Worm (Caenorhabditis elegans) whole organism, late embryonic: ENCODE measurements around the gene T09A5.14.

Experiments
- C08G9.2 ChIP-seq: sonication (generic microtip); optimal IDR thresholded peaks from 2 replicates; lab custom pipeline; 2016; ENCODE audit warnings: mild to moderate bottlenecking, missing genetic modification characterization, moderate library complexity, missing compliant biosample characterization
- C38D4.7 ChIP-seq: fragments of 200-800 bp; sonication (Bioruptor generic); optimal IDR thresholded peaks from 2 replicates; lab custom pipeline; 2018; ENCODE audit warnings: mild to moderate bottlenecking, missing genetic modification characterization, moderate library complexity, missing compliant biosample characterization
- F13H6.1 ChIP-seq: sonication (generic microtip); optimal IDR thresholded peaks from 2 replicates; lab custom pipeline; 2016; ENCODE audit warnings: missing genetic modification characterization, missing compliant biosample characterization
- T23F11.4 ChIP-seq: fragments of 200-800 bp; sonication (Bioruptor generic); optimal IDR thresholded peaks from 2 replicates; lab custom pipeline; 2018; ENCODE audit warnings: mild to moderate bottlenecking, missing genetic modification characterization, missing compliant biosample characterization
- ahr-1 ChIP-seq: sonication (generic microtip); optimal IDR thresholded peaks from 2 replicates; lab custom pipeline; 2016; ENCODE audit warnings: missing genetic modification characterization, missing compliant biosample characterization
- ceh-14 ChIP-seq: sonication (generic microtip); optimal IDR thresholded peaks from 2 replicates; lab custom pipeline; 2016; ENCODE audit warnings: missing genotype, missing genetic modification characterization, missing compliant biosample characterization
- ceh-22 ChIP-seq: sonication (generic microtip); optimal IDR thresholded peaks from 2 replicates; lab custom pipeline; 2017; ENCODE audit warnings: missing biosample characterization, missing genetic modification characterization
- ceh-34 ChIP-seq: sonication (generic microtip); optimal IDR thresholded peaks from 2 replicates; lab custom pipeline; 2016; ENCODE audit warnings: mild to moderate bottlenecking, missing genetic modification characterization, missing compliant biosample characterization
- ceh-45 ChIP-seq: fragments of 200-800 bp; sonication (Bioruptor generic); IDR thresholded peaks from 2 replicates; pipeline ENCODE4 v1.3.6; 2022; ENCODE audit warnings: missing genetic modification reagents, missing genetic modification characterization, missing compliant biosample characterization
- ceh-48 ChIP-seq: sonication (generic microtip); optimal IDR thresholded peaks from 2 replicates; lab custom pipeline; 2016; ENCODE audit warnings: missing genetic modification characterization, inconsistent platforms, missing compliant biosample characterization
- ceh-6 ChIP-seq: fragments of 200-800 bp; sonication (Bioruptor generic); optimal IDR thresholded peaks from 2 replicates; lab custom pipeline; 2018; ENCODE audit warnings: mild to moderate bottlenecking, missing genetic modification characterization, missing compliant biosample characterization
- ceh-9 ChIP-seq: sonication (generic microtip); optimal IDR thresholded peaks from 2 replicates; lab custom pipeline; 2016; ENCODE audit warnings: mild to moderate bottlenecking, missing genetic modification characterization, inconsistent platforms, missing compliant biosample characterization
- dmd-4 ChIP-seq: sonication (generic microtip); optimal IDR thresholded peaks from 2 replicates; lab custom pipeline; 2016; ENCODE audit warnings: borderline replicate concordance, missing genetic modification characterization, missing compliant biosample characterization
- fax-1 ChIP-seq: sonication (generic microtip); optimal IDR thresholded peaks from 2 replicates; lab custom pipeline; 2016; ENCODE audit warnings: missing genotype, missing genetic modification characterization, missing compliant biosample characterization
- fkh-10 ChIP-seq: fragments of 150-350 bp; optimal IDR thresholded peaks from 2 replicates; lab custom pipeline; 2014; ENCODE audit warnings: missing biosample characterization, missing genetic modification reagents, missing genetic modification characterization
- fkh-6 ChIP-seq: sonication (generic microtip); optimal IDR thresholded peaks from 2 replicates; lab custom pipeline; 2016; ENCODE audit warnings: missing genetic modification characterization, missing compliant biosample characterization
- hlh-30 ChIP-seq: sonication (generic microtip); optimal IDR thresholded peaks from 2 replicates; lab custom pipeline; 2017; ENCODE audit warnings: antibody characterized with exemption, missing genetic modification characterization, missing compliant biosample characterization; ENCODE audit not compliant: insufficient read depth
- hlh-8 ChIP-seq: sonication (generic microtip); optimal IDR thresholded peaks from 2 replicates; lab custom pipeline; 2016; ENCODE audit warnings: missing genotype, missing genetic modification characterization, missing compliant biosample characterization
- lin-11 ChIP-seq: fragments of 200-800 bp; sonication (Bioruptor generic); optimal IDR thresholded peaks from 2 replicates; lab custom pipeline; 2018; ENCODE audit warnings: mild to moderate bottlenecking, missing genetic modification characterization, missing compliant biosample characterization
- nfya-1 ChIP-seq: sonication (generic microtip); optimal IDR thresholded peaks from 2 replicates; lab custom pipeline; 2017; ENCODE audit warnings: missing genetic modification characterization, mild to moderate bottlenecking, missing compliant biosample characterization, antibody characterized with exemption, moderate library complexity
- nhr-11 ChIP-seq: fragments of 150-350 bp; optimal IDR thresholded peaks from 2 replicates; lab custom pipeline; 2014; ENCODE audit warnings: missing biosample characterization, missing genetic modification characterization
- odd-2 ChIP-seq: sonication (generic microtip); optimal IDR thresholded peaks from 2 replicates; lab custom pipeline; 2017; ENCODE audit warnings: antibody characterized with exemption, mild to moderate bottlenecking, missing genetic modification characterization, missing compliant biosample characterization
- pax-1 ChIP-seq: fragments of 150-350 bp; optimal IDR thresholded peaks from 2 replicates; lab custom pipeline; 2014; ENCODE audit warnings: missing biosample characterization, missing genetic modification characterization
- pha-2 ChIP-seq: sonication (generic microtip); optimal IDR thresholded peaks from 2 replicates; lab custom pipeline; 2017; ENCODE audit warnings: mild to moderate bottlenecking, missing genetic modification characterization, missing compliant biosample characterization
- pha-4 ChIP-seq: fragments of 150-350 bp; optimal IDR thresholded peaks from 2 replicates; lab custom pipeline; 2018; ENCODE audit warnings: missing biosample characterization, missing genetic modification reagents, missing genetic modification characterization
- pqm-1 ChIP-seq: sonication (generic microtip); optimal IDR thresholded peaks from 2 replicates; lab custom pipeline; 2016; ENCODE audit warnings: missing genetic modification characterization, missing compliant biosample characterization
- ref-2 ChIP-seq: sonication (generic microtip); optimal IDR thresholded peaks from 2 replicates; lab custom pipeline; 2016; ENCODE audit warnings: missing genetic modification characterization, missing compliant biosample characterization
- sdc-2 ChIP-seq: sonication (generic microtip); optimal IDR thresholded peaks from 2 replicates; lab custom pipeline; 2016; ENCODE audit warnings: missing genotype, missing genetic modification characterization, missing compliant biosample characterization
- sox-2 ChIP-seq: fragments of 200-800 bp; sonication (Bioruptor generic); IDR thresholded peaks from 2 replicates; pipeline ENCODE4 v1.3.6; 2022; ENCODE audit warnings: missing genetic modification reagents, missing genetic modification characterization, missing compliant biosample characterization
- sox-4 ChIP-seq: sonication (generic microtip); optimal IDR thresholded peaks from 2 replicates; lab custom pipeline; 2017; ENCODE audit warnings: mild to moderate bottlenecking, missing genetic modification characterization, inconsistent platforms, missing compliant biosample characterization
- ttx-3 ChIP-seq: sonication (generic microtip); optimal IDR thresholded peaks from 2 replicates; lab custom pipeline; 2016; ENCODE audit warnings: missing genetic modification reagents, missing genetic modification characterization, missing compliant biosample characterization
- unc-3 ChIP-seq, 2 experiments: fragments of 200-800 bp in 1 of 2; sonication (Bioruptor generic) in 1 of 2; sonication (generic microtip) in 1 of 2; conservative IDR thresholded peaks in 1 of 2; optimal IDR thresholded peaks in 1 of 2; 2 replicates each; pipeline versions ENCODE4 v1.3.6 to Lab custom; 2016 to 2022; ENCODE audit warnings: missing compliant biosample characterization in 2 of 2, missing genetic modification characterization in 2 of 2, missing genetic modification reagents in 1 of 2
- unc-55 ChIP-seq: sonication (generic microtip); optimal IDR thresholded peaks from 2 replicates; lab custom pipeline; 2017; ENCODE audit warnings: missing biosample characterization, missing genetic modification reagents, missing genetic modification characterization
- zip-5 ChIP-seq: sonication (generic microtip); optimal IDR thresholded peaks from 2 replicates; lab custom pipeline; 2016; ENCODE audit warnings: missing genetic modification characterization, missing compliant biosample characterization

T09A5.14 gene

DNA sequence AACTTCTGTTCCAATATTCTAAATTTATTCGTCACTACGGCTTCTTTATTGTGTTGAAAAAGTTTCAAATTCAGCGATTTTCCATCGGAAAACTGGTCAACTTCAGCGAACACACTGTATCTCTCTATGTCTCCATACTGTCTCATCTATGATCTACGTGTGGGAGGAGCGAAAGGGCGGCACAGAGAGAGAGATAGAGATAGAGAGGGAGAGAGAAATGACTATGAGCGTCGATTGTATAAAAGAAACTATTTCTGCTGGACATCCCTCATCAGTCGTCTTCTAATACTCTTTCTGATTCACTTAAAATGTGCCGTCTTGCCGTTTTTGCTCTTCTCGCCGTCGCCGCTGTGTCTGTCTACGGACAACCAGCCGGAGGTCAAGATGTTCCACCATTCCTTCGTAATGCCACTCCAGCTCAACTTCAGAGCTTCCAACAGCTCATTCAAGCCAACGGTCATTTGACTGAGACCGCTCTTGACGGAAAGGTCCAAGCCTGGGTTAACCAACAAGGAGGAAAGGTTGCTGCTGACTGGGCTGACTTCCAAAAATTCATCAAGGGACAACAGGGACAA, 41.7 kb upstream of the T09A5.14 start, which contains the start of gene srlf-1:
srlf-1 (plus strand) TSS at position 268 of the 575 bp plus-strand sequence.
- TF ChIP-seq pax-1 (tag; lab: Kevin White, UChicago) (no peak), sox-4 (tag; lab: Kevin White, UChicago) (no peak), ceh-6 (GFP tag; lab: Kevin White, UChicago) (no peak), ceh-34 (tag; lab: Kevin White, UChicago) (no peak), fkh-10 (GFP tag; lab: Kevin White, UChicago) (no peak), hlh-30 (no peak), fkh-6 (tag; lab: Kevin White, UChicago) (no peak), ceh-14 (tag; lab: Kevin White, UChicago) (no peak), unc-3 (GFP tag; conservative IDR thresholded peaks at IDR 0.05; lab: Robert Waterston, UW) (no peak), unc-3 (tag; optimal IDR thresholded peaks at IDR 0.05; lab: Kevin White, UChicago) (no peak), ceh-45 (no peak), hlh-8 (tag; lab: Kevin White, UChicago) (no peak), sdc-2 (no peak), ceh-22 (tag; lab: Kevin White, UChicago) (no peak), pha-2 (tag; lab: Kevin White, UChicago) (no peak), F13H6.1 (tag; lab: Kevin White, UChicago) (no peak), dmd-4 (tag; lab: Kevin White, UChicago) (no peak), nfya-1 (tag; lab: Kevin White, UChicago) (no peak), odd-2 (tag; lab: Kevin White, UChicago) (no peak), C08G9.2 (no peak)

DNA sequence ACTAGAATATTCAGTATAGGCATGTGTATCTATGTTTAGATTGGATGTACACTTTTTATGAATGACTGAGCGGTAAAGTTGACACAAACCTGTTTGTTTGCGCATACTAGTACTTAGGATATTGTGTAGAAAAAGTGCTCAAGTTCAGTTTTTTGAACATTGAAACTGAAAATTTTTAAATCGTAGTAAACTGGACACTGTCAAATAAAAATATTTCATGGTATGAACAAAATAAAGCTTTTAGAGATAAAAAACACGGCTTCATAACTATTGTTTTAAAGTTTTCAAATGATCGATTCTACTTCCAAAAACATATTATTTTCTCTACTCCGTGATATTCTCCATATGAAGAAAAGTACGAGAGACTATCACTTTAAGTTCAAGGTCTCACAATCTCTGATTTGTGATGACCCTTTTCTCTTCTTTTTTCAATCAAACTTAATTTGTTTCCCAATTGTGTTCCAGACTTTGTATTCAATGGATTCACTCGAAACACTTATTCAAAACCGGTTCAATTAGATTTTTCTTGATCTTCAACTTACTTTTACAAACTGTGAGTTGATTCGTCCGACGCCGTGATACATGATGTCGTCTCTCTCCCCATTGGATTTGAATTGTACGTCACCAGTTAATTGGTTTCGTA, 40.6 kb upstream of the T09A5.14 start:
- TF ChIP-seq ceh-34 (tag; lab: Kevin White, UChicago) = no peak
- no peak for TF ChIP-seq ref-2 (tag; lab: Kevin White, UChicago)
- no peak for TF ChIP-seq C38D4.7
- no peak for TF ChIP-seq unc-55 (GFP tag; lab: Kevin White, UChicago)
- no peak for TF ChIP-seq nhr-11 (tag; lab: Kevin White, UChicago)
- TF ChIP-seq zip-5 (tag; lab: Kevin White, UChicago) = no peak
- no peak for TF ChIP-seq ceh-48 (tag; lab: Kevin White, UChicago)
- no peak for TF ChIP-seq ahr-1
- no peak for TF ChIP-seq odd-2 (tag; lab: Kevin White, UChicago)
- TF ChIP-seq ceh-45 = no peak
- TF ChIP-seq nfya-1 (tag; lab: Kevin White, UChicago) = no peak

DNA sequence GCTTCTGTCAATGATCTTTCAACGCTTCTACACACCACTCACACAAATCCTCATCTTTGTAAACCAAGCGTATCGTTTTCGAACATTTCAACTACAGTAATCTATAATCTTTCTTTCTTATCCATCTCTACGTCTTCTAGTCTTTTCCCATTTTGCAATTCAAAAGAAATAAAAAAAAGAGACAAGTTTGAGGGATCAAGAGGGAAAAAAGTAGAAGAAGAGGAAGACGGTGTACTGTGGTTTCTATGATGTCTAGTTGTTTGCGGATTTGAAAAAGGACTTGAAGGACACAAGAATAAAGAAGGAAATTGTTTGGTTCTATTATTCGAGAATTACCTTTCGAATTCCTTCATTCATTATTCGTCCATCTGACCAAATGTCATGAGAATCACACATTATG, 39.6 kb upstream of the T09A5.14 start:
- TF ChIP-seq lin-11 (tag; lab: Kevin White, UChicago) (no peak), fax-1 (tag; lab: Kevin White, UChicago) (no peak), pqm-1 (tag; lab: Kevin White, UChicago) (no peak), T23F11.4 (GFP tag; lab: Kevin White, UChicago) (no peak), ttx-3 (tag; lab: Kevin White, UChicago) (no peak), hlh-8 (tag; lab: Kevin White, UChicago) (no peak), ceh-9 (no peak), pha-4 (tag; lab: Kevin White, UChicago) (no peak), C08G9.2 (no peak), dmd-4 (tag; lab: Kevin White, UChicago) (no peak), ceh-22 (tag; lab: Kevin White, UChicago) (no peak), fkh-6 (tag; lab: Kevin White, UChicago) (no peak), sox-2 (GFP tag; lab: Robert Waterston, UW) (no peak)
- TF ChIP-seq, all 69 proteins: peak for 0
